Worm (Caenorhabditis elegans) whole organism, midembryonic: ENCODE data around the gene R11D1.13.

Experiments used
- T22C8.4 ChIP-seq: fragments of 200-800 bp; sonication (Bioruptor generic); IDR thresholded peaks from 2 replicates; pipeline ENCODE4 v1.3.6; 2022; ENCODE audit warnings: missing genetic modification characterization, missing compliant biosample characterization
- flt-1 ChIP-seq: fragments of 200-800 bp; sonication (Bioruptor generic); IDR thresholded peaks from 2 replicates; pipeline ENCODE4 v1.3.6; 2022; ENCODE audit warnings: missing genetic modification characterization, missing compliant biosample characterization
- klf-2 ChIP-seq: fragments of 200-800 bp; sonication (Bioruptor generic); conservative IDR thresholded peaks from 2 replicates; pipeline ENCODE4 v1.3.6; 2022; ENCODE audit warnings: missing genetic modification reagents, missing genetic modification characterization, missing compliant biosample characterization
- med-1 ChIP-seq: sonication (generic microtip); optimal IDR thresholded peaks from 2 replicates; lab custom pipeline; 2017; ENCODE audit warnings: missing genetic modification characterization, mild to moderate bottlenecking, missing compliant biosample characterization, antibody characterized with exemption, missing genetic modification reagents; ENCODE audit not compliant: insufficient read depth
- tab-1 ChIP-seq: fragments of 200-800 bp; sonication (Bioruptor generic); IDR thresholded peaks from 2 replicates; pipeline ENCODE4 v1.3.6; 2022; ENCODE audit warnings: missing genetic modification characterization, missing compliant biosample characterization
- ztf-23 ChIP-seq: fragments of 200-800 bp; sonication (Bioruptor generic); IDR thresholded peaks from 2 replicates; pipeline ENCODE4 v1.3.6; 2022; ENCODE audit warnings: missing genetic modification reagents, missing genetic modification characterization, missing compliant biosample characterization

ce11 chrV:12744979-12745378 lies 18.0 kb downstream of the R11D1.13 start, which contains the start of gene C15C8.7:
- TF ChIP-seq ztf-23 (no peak), flt-1 (no peak), tab-1 (GFP tag; lab: Robert Waterston, UW) (no peak), T22C8.4 (no peak), klf-2 (GFP tag; lab: Robert Waterston, UW) (no peak), med-1 (GFP tag; lab: Kevin White, UChicago) (no peak)
